Fruit fly (Drosophila melanogaster) whole organism, wandering third instar larva: ENCODE data around the gene Kaz.

ENCODE experiments used
- Abd-B ChIP-seq: fragments of >200 bp; optimal IDR thresholded peaks from 2 replicates; lab custom pipeline; 2017; ENCODE audit warnings: missing biosample characterization, missing genetic modification characterization
- CG32264 ChIP-seq: fragments of 200-800 bp; sonication (Bioruptor generic); optimal IDR thresholded peaks from 2 replicates; lab custom pipeline; 2016; ENCODE audit warnings: missing biosample characterization, missing genetic modification characterization
- CG9705 ChIP-seq: fragments of 200-800 bp; sonication (Bioruptor generic); optimal IDR thresholded peaks from 2 replicates; lab custom pipeline; 2018; ENCODE audit warnings: missing biosample characterization, mild to moderate bottlenecking, missing genetic modification characterization
- CrebA ChIP-seq: fragments of 200-800 bp; sonication (Bioruptor generic); optimal IDR thresholded peaks from 2 replicates; lab custom pipeline; 2016; ENCODE audit warnings: missing biosample characterization, mild to moderate bottlenecking, missing genetic modification characterization, borderline replicate concordance
- Dfd ChIP-seq: fragments of >200 bp; optimal IDR thresholded peaks from 2 replicates; lab custom pipeline; 2017; ENCODE audit warnings: missing biosample characterization, missing genetic modification characterization
- Dif ChIP-seq: fragments of 200-275, 200-300 bp; sonication (Bioruptor generic); optimal IDR thresholded peaks from 2 replicates; lab custom pipeline; 2018; ENCODE audit warnings: missing biosample characterization, missing genetic modification characterization; ENCODE audit not compliant: partially characterized antibody
- GATAd ChIP-seq: sonication (Bioruptor generic); optimal IDR thresholded peaks from 2 replicates; lab custom pipeline; 2016; ENCODE audit warnings: missing biosample characterization, missing genetic modification characterization
- HLH106 ChIP-seq: fragments of 200-800 bp; optimal IDR thresholded peaks from 3 replicates; lab custom pipeline; 2019; ENCODE audit warnings: missing biosample characterization, mild to moderate bottlenecking, missing genetic modification characterization, moderate library complexity
- Hnf4 ChIP-seq: fragments of 200-800 bp; sonication (Bioruptor generic); optimal IDR thresholded peaks from 2 replicates; lab custom pipeline; 2016; ENCODE audit warnings: missing biosample characterization, mild to moderate bottlenecking, missing genetic modification characterization
- Hr78 ChIP-seq: fragments of >200 bp; optimal IDR thresholded peaks from 2 replicates; lab custom pipeline; 2017; ENCODE audit warnings: missing biosample characterization, missing genetic modification characterization
- Hr83 ChIP-seq: fragments of 200-300 bp; sonication (Bioruptor generic); optimal IDR thresholded peaks from 2 replicates; lab custom pipeline; 2016; ENCODE audit warnings: missing biosample characterization, mild to moderate bottlenecking, missing genetic modification characterization, moderate library complexity; ENCODE audit not compliant: poor library complexity, severe bottlenecking
- Jra ChIP-seq: sonication (Bioruptor generic); optimal IDR thresholded peaks from 2 replicates; lab custom pipeline; 2016; ENCODE audit warnings: missing biosample characterization, missing genetic modification characterization
- Mio ChIP-seq: sonication (Bioruptor generic); optimal IDR thresholded peaks from 2 replicates; lab custom pipeline; 2016; ENCODE audit warnings: missing biosample characterization, missing genetic modification characterization
- Myc ChIP-seq: fragments of >200 bp; optimal IDR thresholded peaks from 2 replicates; lab custom pipeline; 2017
- N ChIP-seq: fragments of >200 bp; optimal IDR thresholded peaks from 2 replicates; lab custom pipeline; 2018; ENCODE audit warnings: missing biosample characterization, missing external identifiers, missing genetic modification characterization
- OdsH ChIP-seq: fragments of 200-800 bp; sonication (Bioruptor generic); optimal IDR thresholded peaks from 2 replicates; lab custom pipeline; 2016; ENCODE audit warnings: missing biosample characterization, mild to moderate bottlenecking, missing genetic modification characterization
- Rel ChIP-seq, 2 experiments: fragments of 200-800 bp; sonication (Bioruptor generic) in 1 of 2; optimal IDR thresholded peaks; 2 replicates in 1 of 2; 3 replicates in 1 of 2; lab custom pipeline; 2016 to 2019; ENCODE audit warnings: mild to moderate bottlenecking in 2 of 2, missing biosample characterization in 2 of 2, missing genetic modification characterization in 2 of 2, moderate library complexity in 1 of 2
- Sp1 ChIP-seq: fragments of 200-800 bp; sonication (Bioruptor generic); optimal IDR thresholded peaks from 3 replicates; lab custom pipeline; 2019; ENCODE audit warnings: missing biosample characterization, mild to moderate bottlenecking, missing genetic modification characterization, moderate library complexity
- Vsx2 ChIP-seq: fragments of 200-300, 225-300 bp; sonication (Bioruptor generic); optimal IDR thresholded peaks from 2 replicates; lab custom pipeline; 2018; ENCODE audit warnings: missing biosample characterization, missing genetic modification characterization; ENCODE audit not compliant: partially characterized antibody
- br ChIP-seq: fragments of 200-800 bp; sonication (Bioruptor generic); optimal IDR thresholded peaks from 2 replicates; lab custom pipeline; 2016; ENCODE audit warnings: missing biosample characterization, missing genetic modification characterization
- dl ChIP-seq, 2 experiments: fragments of 175-275, 200-275 bp in 1 of 2; fragments of 200-275 bp in 1 of 2; sonication (Bioruptor generic); optimal IDR thresholded peaks; lab custom pipeline; 2018; ENCODE audit warnings: mild to moderate bottlenecking in 2 of 2, missing biosample characterization in 2 of 2, missing genetic modification characterization in 2 of 2, moderate library complexity in 2 of 2; ENCODE audit not compliant: partially characterized antibody in 2 of 2, insufficient read depth in 1 of 2
- dmrt93B ChIP-seq: fragments of 200-800 bp; sonication (Bioruptor generic); optimal IDR thresholded peaks from 2 replicates; lab custom pipeline; 2018; ENCODE audit warnings: missing biosample characterization, mild to moderate bottlenecking, missing genetic modification characterization
- dsf ChIP-seq: sonication (Bioruptor generic); optimal IDR thresholded peaks from 2 replicates; lab custom pipeline; 2016; ENCODE audit warnings: missing biosample characterization, missing genetic modification characterization, borderline replicate concordance
- ey ChIP-seq: fragments of 200-800 bp; sonication (Bioruptor generic); optimal IDR thresholded peaks from 2 replicates; lab custom pipeline; 2016; ENCODE audit warnings: missing biosample characterization, missing genetic modification characterization
- foxo ChIP-seq, 2 experiments: fragments of 200-800 bp; sonication (Bioruptor generic); optimal IDR thresholded peaks; 2 replicates in 1 of 2; 3 replicates in 1 of 2; lab custom pipeline; 2016 to 2017; ENCODE audit warnings: missing biosample characterization in 2 of 2, missing genetic modification characterization in 2 of 2
- fru ChIP-seq: fragments of 200-800 bp; sonication (Bioruptor generic); optimal IDR thresholded peaks from 3 replicates; lab custom pipeline; 2016; ENCODE audit warnings: missing biosample characterization, mild to moderate bottlenecking, missing genetic modification characterization
- h ChIP-seq: fragments of 200-800 bp; sonication (Bioruptor generic); optimal IDR thresholded peaks from 3 replicates; lab custom pipeline; 2016; ENCODE audit warnings: missing biosample characterization, mild to moderate bottlenecking, missing genetic modification characterization
- jim ChIP-seq: fragments of 175-275, 200-325 bp; sonication (Bioruptor generic); optimal IDR thresholded peaks from 2 replicates; lab custom pipeline; 2016; ENCODE audit warnings: missing biosample characterization, mild to moderate bottlenecking, missing genetic modification characterization
- lola ChIP-seq: fragments of >200 bp; optimal IDR thresholded peaks from 2 replicates; lab custom pipeline; 2017; ENCODE audit warnings: missing biosample characterization, missing genetic modification characterization
- pan ChIP-seq: fragments of >200 bp; optimal IDR thresholded peaks from 2 replicates; lab custom pipeline; 2017
- psq ChIP-seq: fragments of 200-800 bp; sonication (Bioruptor generic); optimal IDR thresholded peaks from 3 replicates; lab custom pipeline; 2017; ENCODE audit warnings: missing biosample characterization, mild to moderate bottlenecking, missing genetic modification characterization, moderate library complexity
- rgr ChIP-seq: fragments of 200-800 bp; sonication (Bioruptor generic); optimal IDR thresholded peaks from 3 replicates; lab custom pipeline; 2016; ENCODE audit warnings: missing biosample characterization, mild to moderate bottlenecking, missing genetic modification characterization
- sage ChIP-seq: fragments of 200-800 bp; sonication (Bioruptor generic); optimal IDR thresholded peaks from 2 replicates; lab custom pipeline; 2016; ENCODE audit warnings: missing biosample characterization, mild to moderate bottlenecking, missing genetic modification characterization
- sv ChIP-seq: fragments of 200-800 bp; sonication (Bioruptor generic); optimal IDR thresholded peaks from 3 replicates; lab custom pipeline; 2016; ENCODE audit warnings: missing biosample characterization, missing genetic modification characterization
- tai ChIP-seq: sonication (Bioruptor generic); optimal IDR thresholded peaks from 2 replicates; lab custom pipeline; 2016; ENCODE audit warnings: missing biosample characterization, missing genetic modification characterization
- usp ChIP-seq: fragments of >200 bp; optimal IDR thresholded peaks from 2 replicates; lab custom pipeline; 2017; ENCODE audit warnings: missing biosample characterization, missing genetic modification characterization
- woc ChIP-seq: sonication (Bioruptor generic); optimal IDR thresholded peaks from 2 replicates; lab custom pipeline; 2016; ENCODE audit warnings: missing biosample characterization, mild to moderate bottlenecking, missing genetic modification characterization

Gene Kaz

DNA sequence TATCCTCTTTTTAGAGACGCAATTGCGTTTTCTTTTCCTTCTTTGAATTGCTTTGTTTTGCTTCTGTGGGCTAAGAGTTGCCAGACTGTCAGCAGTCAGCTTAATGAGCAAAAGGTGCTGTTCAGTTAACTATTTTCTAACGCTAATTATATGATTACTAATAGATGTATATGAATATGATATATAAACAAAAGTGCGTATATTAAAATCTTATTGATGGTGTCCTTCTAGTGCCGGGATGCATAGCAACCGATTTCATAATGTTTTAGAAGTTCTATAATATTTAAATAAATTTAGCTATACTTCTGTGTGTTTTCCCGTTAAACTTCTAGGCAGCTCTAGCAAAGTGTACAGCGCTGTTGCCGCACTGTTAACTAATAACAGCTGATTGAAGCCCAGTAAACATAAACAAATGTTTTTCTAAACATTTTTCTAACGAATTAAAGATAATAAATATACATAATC lies at the start of gene Kaz, which contains the start of gene CG43273:
Gene Kaz (minus strand): TSS at position 73 of the 465 bp plus-strand sequence.
Gene CG43273 (plus strand): TSS at position 415 of the 465 bp plus-strand sequence.
- TF ChIP-seq CG9705 (GFP tag; lab: Kevin White, UChicago) (peak; percentile 64), foxo (GFP tag; optimal IDR thresholded peaks at IDR 0.05; lab: Kevin White, UChicago) (peak in 1 of 2 experiments; percentile 68), GATAd (GFP tag; lab: Kevin White, UChicago) (no peak), sv (peak; percentile 15), Sp1 (no peak), woc (GFP tag; lab: Kevin White, UChicago) (peak; percentile 78), usp (GFP tag; lab: Kevin White, UChicago) (no peak), sage (GFP tag; lab: Kevin White, UChicago) (peak; percentile 68), OdsH (GFP tag; lab: Kevin White, UChicago) (peak; percentile 49), HLH106 (peak; percentile 81), Myc (lab: Kevin White, UChicago) (peak; percentile 99), ey (peak; percentile 42), psq (GFP tag; lab: Kevin White, UChicago) (peak; percentile 75)

DNA sequence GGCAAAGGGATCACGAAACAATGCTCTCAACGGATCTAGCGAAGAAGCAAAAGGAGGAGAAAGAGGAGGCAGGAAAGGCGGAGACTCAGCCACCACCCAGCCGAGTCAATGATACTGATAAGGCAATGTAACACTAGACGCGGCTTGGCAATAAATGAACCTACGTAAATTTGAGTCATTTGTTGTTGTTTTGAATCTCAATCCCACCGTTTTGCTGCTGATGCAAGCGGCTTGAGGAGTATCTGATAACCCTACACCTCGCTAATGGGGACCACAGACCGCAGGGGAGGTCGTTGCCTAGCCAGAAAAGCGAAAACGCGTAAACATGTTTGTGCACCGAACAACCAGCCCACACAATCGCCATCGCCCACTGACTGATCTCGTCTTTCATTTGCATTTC lies 48.9 kb upstream of the Kaz start:
- TF ChIP-seq Rel (GFP tag; optimal IDR thresholded peaks at IDR 0.05; lab: Kevin White, UChicago) (no peak), Rel (tag; optimal IDR thresholded peaks at IDR 0.05; lab: Kevin White, UChicago) (peak; percentile 73), CrebA (no peak)

DNA sequence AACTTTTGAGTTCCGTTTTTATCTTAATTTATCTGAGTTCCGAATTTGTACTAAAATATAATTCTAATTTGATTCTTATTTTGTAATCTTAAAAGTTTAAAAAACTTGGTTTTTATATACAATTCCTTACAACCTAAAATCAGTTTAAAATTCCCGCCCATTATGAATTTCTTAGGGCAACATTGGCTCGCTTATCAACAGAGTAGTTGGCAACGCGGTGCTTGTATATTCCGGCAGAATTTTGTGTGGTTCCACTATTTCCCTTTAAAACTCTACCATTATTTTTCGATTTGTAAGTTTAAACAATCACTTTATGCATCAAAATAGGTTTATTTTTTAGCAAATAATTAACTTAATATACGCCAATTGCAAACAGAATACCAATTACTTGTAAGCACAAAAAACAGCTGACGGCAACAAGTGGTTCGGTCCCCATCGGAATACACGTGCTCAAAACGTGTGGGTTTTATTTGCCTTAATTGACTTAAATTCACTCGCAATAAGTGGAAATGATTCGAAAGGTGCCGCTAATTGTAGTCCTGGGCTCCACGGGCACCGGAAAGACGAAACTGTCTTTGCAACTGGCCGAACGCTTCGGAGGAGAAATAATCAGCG lies 47.2 kb upstream of the Kaz start, which contains the start of the genes CG11089 and CG31381:
Gene CG11089 (plus strand): TSS at position 203 of the 615 bp plus-strand sequence.
Gene CG31381 (plus strand): TSS at position 203 of the 615 bp plus-strand sequence.
- TF ChIP-seq Myc (lab: Kevin White, UChicago) (peak; percentile 54), Rel (GFP tag; optimal IDR thresholded peaks at IDR 0.05; lab: Kevin White, UChicago) (no peak), Rel (tag; optimal IDR thresholded peaks at IDR 0.05; lab: Kevin White, UChicago) (peak; percentile 99), Vsx2 (GFP tag; lab: Kevin White, UChicago) (no peak), Mio (GFP tag; lab: Kevin White, UChicago) (no peak)

DNA sequence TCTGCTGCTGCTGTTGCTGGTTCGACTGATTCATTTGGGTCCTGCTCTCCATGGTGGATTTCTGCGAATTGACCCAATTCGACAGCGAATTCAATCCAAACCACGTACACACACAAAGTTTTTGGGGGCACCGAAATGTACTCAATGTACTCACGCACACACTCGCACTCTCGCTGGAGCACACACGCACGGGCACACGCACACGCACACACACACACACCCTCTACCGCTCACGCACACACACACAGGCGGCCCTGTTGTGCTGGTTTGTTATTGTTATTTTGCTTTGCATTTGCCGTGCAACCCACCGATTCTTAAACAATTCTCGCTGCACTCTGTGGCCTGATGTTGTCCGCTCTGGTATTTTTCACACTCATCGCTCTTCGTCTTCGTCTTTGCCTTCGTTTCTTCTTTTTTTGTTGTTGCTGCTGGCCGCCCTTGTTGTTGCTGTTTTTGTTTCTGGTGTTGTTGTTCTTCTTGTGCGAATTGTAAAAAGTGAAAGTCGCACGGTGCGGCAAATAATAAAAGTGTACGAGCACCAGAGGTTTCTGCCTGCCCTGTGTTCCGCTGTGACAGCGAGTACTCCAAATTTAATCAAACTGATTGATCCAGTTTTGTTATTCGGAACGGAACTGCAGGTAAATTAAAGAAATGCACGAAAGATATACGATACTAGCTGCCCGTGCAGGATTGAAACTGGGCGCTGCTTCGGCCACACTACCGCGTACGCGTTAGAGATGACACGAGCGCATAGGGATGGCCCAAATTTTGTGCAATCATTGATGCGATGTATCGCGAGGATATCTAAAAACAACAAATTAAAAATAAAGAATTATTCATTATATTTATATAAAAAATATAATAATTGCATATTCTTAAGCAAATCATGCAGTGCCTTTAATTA lies 46.4 kb upstream of the Kaz start, which contains the start of gene CG3744:
Gene CG3744 (minus strand): TSS at position 716 of the 904 bp plus-strand sequence.
- no peak for TF ChIP-seq sage (GFP tag; lab: Kevin White, UChicago)
- TF ChIP-seq fru (GFP tag; lab: Kevin White, UChicago) = peak; percentile 59
- TF ChIP-seq Dif (GFP tag; lab: Kevin White, UChicago) = no peak
- no peak for TF ChIP-seq Rel (GFP tag; optimal IDR thresholded peaks at IDR 0.05; lab: Kevin White, UChicago)
- TF ChIP-seq Rel (tag; optimal IDR thresholded peaks at IDR 0.05; lab: Kevin White, UChicago) = no peak
- no peak for TF ChIP-seq dsf (GFP tag; lab: Kevin White, UChicago)
- no peak for TF ChIP-seq pan
- peak; percentile 78 for TF ChIP-seq h (GFP tag; lab: Kevin White, UChicago)
- peak; percentile 61 for TF ChIP-seq OdsH (GFP tag; lab: Kevin White, UChicago)
- TF ChIP-seq Sp1 = peak; percentile 81
- TF ChIP-seq lola (GFP tag; lab: Kevin White, UChicago) = no peak
- TF ChIP-seq CG9705 (GFP tag; lab: Kevin White, UChicago) = peak; percentile 84
- TF ChIP-seq foxo (GFP tag; optimal IDR thresholded peaks at IDR 0.05; lab: Kevin White, UChicago) = peak in 1 of 2 experiments; percentile 87
- TF ChIP-seq CrebA = no peak
- TF ChIP-seq woc (GFP tag; lab: Kevin White, UChicago) = peak; percentile 88
- TF ChIP-seq Mio (GFP tag; lab: Kevin White, UChicago) = no peak
- TF ChIP-seq CG32264 (GFP tag; lab: Kevin White, UChicago) = no peak
- TF ChIP-seq Abd-B (GFP tag; lab: Kevin White, UChicago) = no peak
- TF ChIP-seq Hr78 (GFP tag; lab: Kevin White, UChicago) = no peak
- no peak for TF ChIP-seq tai (GFP tag; lab: Kevin White, UChicago)
- no peak for TF ChIP-seq Dfd
- no peak for TF ChIP-seq dl (GFP tag; optimal IDR thresholded peaks at IDR 0.05; lab: Kevin White, UChicago; ENCODE audit: insufficient read depth in 1 of 2, partially characterized antibody in 2 of 2)
- TF ChIP-seq Vsx2 (GFP tag; lab: Kevin White, UChicago) = no peak
- TF ChIP-seq br (GFP tag; lab: Kevin White, UChicago) = peak; percentile 57
- peak; percentile 72 for TF ChIP-seq psq (GFP tag; lab: Kevin White, UChicago)
- TF ChIP-seq Hr83 (GFP tag; lab: Kevin White, UChicago) = peak; percentile 96
- peak; percentile 90 for TF ChIP-seq HLH106
- peak; percentile 86 for TF ChIP-seq sv
- TF ChIP-seq Myc (lab: Kevin White, UChicago) = no peak
- TF ChIP-seq Hnf4 = no peak
- TF ChIP-seq N (GFP tag; lab: Kevin White, UChicago) = peak; percentile 70
- TF ChIP-seq Jra (GFP tag; lab: Kevin White, UChicago) = no peak
- TF ChIP-seq rgr = peak; percentile 81
- peak; percentile 54 for TF ChIP-seq jim (GFP tag; lab: Kevin White, UChicago)
- peak; percentile 53 for TF ChIP-seq GATAd (GFP tag; lab: Kevin White, UChicago)
- no peak for TF ChIP-seq usp (GFP tag; lab: Kevin White, UChicago)
- peak; percentile 78 for TF ChIP-seq dmrt93B (GFP tag; lab: Kevin White, UChicago)
